Worm (Caenorhabditis elegans) whole organism, early embryonic: ENCODE results near the gene F16H6.9.
"Not testable (repeated sequence)": the region's sequence is repeated elsewhere in the genome, so short reads cannot be mapped to it uniquely, and the experiment has no call there.

ENCODE experiments used
- B0310.2 ChIP-seq: sonication (generic microtip); optimal IDR thresholded peaks from 2 replicates; lab custom pipeline; 2016; ENCODE audit warnings: mild to moderate bottlenecking, missing genetic modification characterization, missing compliant biosample characterization
- F13C5.2 ChIP-seq: sonication (generic microtip); optimal IDR thresholded peaks from 2 replicates; lab custom pipeline; 2017; ENCODE audit warnings: mild to moderate bottlenecking, missing genetic modification characterization, inconsistent platforms, missing compliant biosample characterization
- aly-1 ChIP-seq: sonication (generic microtip); optimal IDR thresholded peaks from 2 replicates; lab custom pipeline; 2016; ENCODE audit warnings: missing genetic modification characterization, missing compliant biosample characterization
- ama-1 ChIP-seq: fragments of 150-350 bp; optimal IDR thresholded peaks from 2 replicates; lab custom pipeline; 2014
- ceh-13 ChIP-seq: fragments of 200-800 bp; sonication (Bioruptor generic); optimal IDR thresholded peaks from 2 replicates; lab custom pipeline; 2018; ENCODE audit warnings: mild to moderate bottlenecking, missing genetic modification characterization, missing compliant biosample characterization
- ceh-36 ChIP-seq: sonication (generic microtip); optimal IDR thresholded peaks from 2 replicates; lab custom pipeline; 2016; ENCODE audit warnings: missing genetic modification characterization, inconsistent platforms, missing compliant biosample characterization
- ets-7 ChIP-seq: sonication (generic microtip); optimal IDR thresholded peaks from 2 replicates; lab custom pipeline; 2016; ENCODE audit warnings: missing genotype, missing genetic modification characterization, missing compliant biosample characterization
- flt-1 ChIP-seq: fragments of 200-800 bp; sonication (Bioruptor generic); IDR thresholded peaks from 2 replicates; pipeline ENCODE4 v1.3.6; 2022; ENCODE audit warnings: missing genetic modification characterization, missing compliant biosample characterization
- hmbx-1 ChIP-seq: sonication (generic microtip); optimal IDR thresholded peaks from 2 replicates; lab custom pipeline; 2016; ENCODE audit warnings: mild to moderate bottlenecking, missing genetic modification characterization, missing compliant biosample characterization
- hmg-4 ChIP-seq: fragments of 200-800 bp; sonication (Bioruptor generic); optimal IDR thresholded peaks from 2 replicates; lab custom pipeline; 2018; ENCODE audit warnings: mild to moderate bottlenecking, missing genetic modification characterization, missing compliant biosample characterization
- hnd-1 ChIP-seq: sonication (generic microtip); optimal IDR thresholded peaks from 2 replicates; lab custom pipeline; 2016; ENCODE audit warnings: missing genetic modification characterization, missing compliant biosample characterization
- pes-1 ChIP-seq: fragments of 200-800 bp; sonication (Bioruptor generic); IDR thresholded peaks from 2 replicates; pipeline ENCODE4 v1.3.6; 2022; ENCODE audit warnings: missing genetic modification reagents, missing genetic modification characterization, missing compliant biosample characterization
- scrt-1 ChIP-seq: fragments of 200-800 bp; sonication (Bioruptor generic); IDR thresholded peaks from 2 replicates; pipeline ENCODE4 v1.3.6; 2022; ENCODE audit warnings: missing genetic modification characterization, missing compliant biosample characterization
- sea-1 ChIP-seq: fragments of 200-800 bp; sonication (Bioruptor generic); conservative IDR thresholded peaks from 2 replicates; pipeline ENCODE4 v1.3.6; 2022; ENCODE audit warnings: missing genetic modification characterization, missing compliant biosample characterization
- tbx-11 ChIP-seq: fragments of 200-800 bp; sonication (Bioruptor generic); IDR thresholded peaks from 2 replicates; pipeline ENCODE4 v1.3.6; 2022; ENCODE audit warnings: missing genetic modification characterization, missing compliant biosample characterization
- tbx-37 ChIP-seq: fragments of 200-800 bp; sonication (Bioruptor generic); conservative IDR thresholded peaks from 2 replicates; pipeline ENCODE4 v1.3.6; 2022; ENCODE audit warnings: missing genetic modification reagents, missing genetic modification characterization, missing compliant biosample characterization
- tra-4 ChIP-seq: sonication (generic microtip); optimal IDR thresholded peaks from 2 replicates; lab custom pipeline; 2017; ENCODE audit warnings: missing genetic modification characterization, missing compliant biosample characterization

Gene F16H6.9

ce11 chrV:18216784-18217183 is at the start of gene F16H6.9:
F16H6.9 (plus strand) TSS chrV:18217084.
- TF ChIP-seq hnd-1 (tag; lab: Kevin White, UChicago); B0310.2 (tag; lab: Kevin White, UChicago); tbx-37 (GFP tag; lab: Robert Waterston, UW): not testable (repeated sequence)

- no peak for TF ChIP-seq tbx-37 (GFP tag; lab: Robert Waterston, UW)
- TF ChIP-seq ceh-13 (GFP tag; lab: Kevin White, UChicago) = no peak
- TF ChIP-seq hmbx-1 (tag; lab: Kevin White, UChicago) = no peak
- no peak for TF ChIP-seq ets-7 (tag; lab: Kevin White, UChicago)
- TF ChIP-seq ceh-36 (tag; lab: Kevin White, UChicago) = no peak
- no peak for TF ChIP-seq sea-1 (GFP tag; lab: Robert Waterston, UW)
- no peak for TF ChIP-seq tra-4 (tag; lab: Kevin White, UChicago)
- TF ChIP-seq tbx-11 (GFP tag; lab: Robert Waterston, UW) = no peak
- TF ChIP-seq ama-1 (lab: Kevin White, UChicago) = no peak
- TF ChIP-seq scrt-1 (GFP tag; lab: Robert Waterston, UW) = no peak
Observed at ce11 chrV:18167161-18167560, 49.7 kb upstream of the F16H6.9 start, which contains the start of gene C14A6.6. C14A6.6 (minus strand) TSS chrV:18167261.

ce11 chrV:18168266-18168665 is 48.6 kb upstream of the F16H6.9 start, which contains the start of gene C14A6.7:
C14A6.7 (minus strand) TSS chrV:18168366.
- TF ChIP-seq pes-1 (GFP tag; lab: Robert Waterston, UW) (no peak), tbx-37 (GFP tag; lab: Robert Waterston, UW) (no peak), sea-1 (GFP tag; lab: Robert Waterston, UW) (no peak), ceh-36 (tag; lab: Kevin White, UChicago) (no peak), hmg-4 (no peak)

ce11 chrV:18171568-18171967 is 45.3 kb upstream of the F16H6.9 start, which contains the start of gene C14A6.8:
C14A6.8 (minus strand) TSS chrV:18171668.
- TF ChIP-seq aly-1 (tag; lab: Kevin White, UChicago) (no peak), hmbx-1 (tag; lab: Kevin White, UChicago) (no peak), F13C5.2 (tag; lab: Kevin White, UChicago) (no peak), sea-1 (GFP tag; lab: Robert Waterston, UW) (no peak), B0310.2 (tag; lab: Kevin White, UChicago) (no peak), tra-4 (tag; lab: Kevin White, UChicago) (no peak), tbx-11 (GFP tag; lab: Robert Waterston, UW) (no peak), pes-1 (GFP tag; lab: Robert Waterston, UW) (no peak), tbx-37 (GFP tag; lab: Robert Waterston, UW) (no peak), scrt-1 (GFP tag; lab: Robert Waterston, UW) (no peak), ceh-13 (GFP tag; lab: Kevin White, UChicago) (no peak), ama-1 (lab: Kevin White, UChicago) (no peak), flt-1 (no peak), ets-7 (tag; lab: Kevin White, UChicago) (no peak), hmg-4 (no peak), hnd-1 (tag; lab: Kevin White, UChicago) (no peak), ceh-36 (tag; lab: Kevin White, UChicago) (no peak)

ce11 chrV:18178659-18179058 is 38.2 kb upstream of the F16H6.9 start, which contains the start of gene C31G12.4:
C31G12.4 (minus strand) TSS chrV:18178759.
- TF ChIP-seq tbx-37 (GFP tag; lab: Robert Waterston, UW) = no peak

- TF ChIP-seq pes-1 (GFP tag; lab: Robert Waterston, UW) (no peak), ceh-13 (GFP tag; lab: Kevin White, UChicago) (no peak), F13C5.2 (tag; lab: Kevin White, UChicago) (no peak), flt-1 (no peak), hmbx-1 (tag; lab: Kevin White, UChicago) (no peak), B0310.2 (tag; lab: Kevin White, UChicago) (no peak), sea-1 (GFP tag; lab: Robert Waterston, UW) (no peak), aly-1 (tag; lab: Kevin White, UChicago) (no peak), ets-7 (tag; lab: Kevin White, UChicago) (no peak), tra-4 (tag; lab: Kevin White, UChicago) (no peak), scrt-1 (GFP tag; lab: Robert Waterston, UW) (no peak), tbx-37 (GFP tag; lab: Robert Waterston, UW) (no peak), hmg-4 (no peak), hnd-1 (tag; lab: Kevin White, UChicago) (no peak)
Observed at ce11 chrV:18179663-18180062, 37.2 kb upstream of the F16H6.9 start, which contains the start of gene C31G12.1. C31G12.1 (plus strand) TSS chrV:18179963.

ce11 chrV:18184910-18185309 is 32.0 kb upstream of the F16H6.9 start, which contains the start of gene C31G12.3:
C31G12.3 (plus strand) TSS chrV:18185210.
- TF ChIP-seq tbx-37 (GFP tag; lab: Robert Waterston, UW) (no peak), ceh-13 (GFP tag; lab: Kevin White, UChicago) (no peak), hmg-4 (no peak), pes-1 (GFP tag; lab: Robert Waterston, UW) (no peak), scrt-1 (GFP tag; lab: Robert Waterston, UW) (no peak), F13C5.2 (tag; lab: Kevin White, UChicago) (no peak), ceh-36 (tag; lab: Kevin White, UChicago) (no peak), ets-7 (tag; lab: Kevin White, UChicago) (no peak)

- no peak for TF ChIP-seq flt-1
- TF ChIP-seq aly-1 (tag; lab: Kevin White, UChicago) = no peak
- no peak for TF ChIP-seq scrt-1 (GFP tag; lab: Robert Waterston, UW)
- no peak for TF ChIP-seq B0310.2 (tag; lab: Kevin White, UChicago)
- no peak for TF ChIP-seq tra-4 (tag; lab: Kevin White, UChicago)
- no peak for TF ChIP-seq hmg-4
- TF ChIP-seq pes-1 (GFP tag; lab: Robert Waterston, UW) = no peak
- TF ChIP-seq ceh-13 (GFP tag; lab: Kevin White, UChicago) = no peak
- no peak for TF ChIP-seq tbx-11 (GFP tag; lab: Robert Waterston, UW)
- TF ChIP-seq ceh-36 (tag; lab: Kevin White, UChicago) = no peak
- no peak for TF ChIP-seq F13C5.2 (tag; lab: Kevin White, UChicago)
- TF ChIP-seq hnd-1 (tag; lab: Kevin White, UChicago) = no peak
- no peak for TF ChIP-seq tbx-37 (GFP tag; lab: Robert Waterston, UW)
- no peak for TF ChIP-seq sea-1 (GFP tag; lab: Robert Waterston, UW)
- no peak for TF ChIP-seq hmbx-1 (tag; lab: Kevin White, UChicago)
Observed at ce11 chrV:18188328-18188727, 28.6 kb upstream of the F16H6.9 start, which contains the start of gene clec-245. clec-245 (minus strand) TSS chrV:18188428.
